Worm (Caenorhabditis elegans) whole organism, L4 larva: ENCODE data around the gene Y58A7A.3.

Source experiments
- F37D6.2 ChIP-seq: sonication (generic microtip); optimal IDR thresholded peaks from 2 replicates; lab custom pipeline; 2016; ENCODE audit warnings: mild to moderate bottlenecking, missing genetic modification characterization, missing compliant biosample characterization
- F44E2.7 ChIP-seq: fragments of 200-800 bp; sonication (Bioruptor generic); IDR thresholded peaks from 2 replicates; pipeline ENCODE4 v2.1.2; 2022; ENCODE audit warnings: missing genetic modification characterization, missing compliant biosample characterization
- F49E8.2 ChIP-seq: sonication (generic microtip); optimal IDR thresholded peaks from 2 replicates; lab custom pipeline; 2016; ENCODE audit warnings: missing compliant biosample characterization, mild to moderate bottlenecking, missing genetic modification characterization, borderline replicate concordance
- T20F7.1 ChIP-seq: fragments of 200-800 bp; sonication (Bioruptor generic); optimal IDR thresholded peaks from 2 replicates; lab custom pipeline; 2018; ENCODE audit warnings: mild to moderate bottlenecking, missing genetic modification characterization, missing compliant biosample characterization
- Y105C5A.15 ChIP-seq: fragments of 200-800 bp; sonication (Bioruptor generic); IDR thresholded peaks from 2 replicates; pipeline ENCODE4 v1.3.6; 2022; ENCODE audit warnings: missing genetic modification characterization, missing compliant biosample characterization
- aha-1 ChIP-seq: fragments of 150-350 bp; peaks from one replicate; lab custom pipeline; 2014; ENCODE audit warnings: missing biosample characterization, missing genetic modification characterization
- ama-1 ChIP-seq: fragments of 150-350 bp; optimal IDR thresholded peaks from 2 replicates; lab custom pipeline; 2014; ENCODE audit warnings: inconsistent platforms, mixed read lengths
- attf-4 ChIP-seq: sonication (generic microtip); optimal IDR thresholded peaks from 3 replicates; lab custom pipeline; 2017; ENCODE audit warnings: missing biosample characterization, missing genetic modification characterization
- ceh-20 ChIP-seq: fragments of 200-800 bp; sonication (Bioruptor generic); IDR thresholded peaks from 2 replicates; pipeline ENCODE4 v1.3.6; 2022; ENCODE audit warnings: missing genetic modification reagents, missing genetic modification characterization, missing compliant biosample characterization
- ceh-82 ChIP-seq: sonication (generic microtip); optimal IDR thresholded peaks from 2 replicates; lab custom pipeline; 2017; ENCODE audit warnings: missing biosample characterization, missing genetic modification characterization
- ctbp-1 ChIP-seq: fragments of 200-800 bp; sonication (Bioruptor generic); IDR thresholded peaks from 2 replicates; pipeline ENCODE4 v1.3.6; 2022; ENCODE audit warnings: missing genetic modification reagents, missing genetic modification characterization, missing compliant biosample characterization
- daf-12 ChIP-seq: fragments of 150-350 bp; optimal IDR thresholded peaks from 2 replicates; lab custom pipeline; 2014; ENCODE audit warnings: missing biosample characterization, missing genetic modification reagents, missing genetic modification characterization
- daf-16 ChIP-seq, 3 experiments: sonication (generic microtip); optimal IDR thresholded peaks; 2 replicates each; lab custom pipeline; 2016 to 2017; ENCODE audit warnings: missing genetic modification characterization in 3 of 3, missing genetic modification reagents in 3 of 3, mild to moderate bottlenecking in 2 of 3, missing compliant biosample characterization in 2 of 3, missing biosample characterization in 1 of 3, moderate library complexity in 1 of 3
- daf-8 ChIP-seq: fragments of 200-800 bp; sonication (Bioruptor generic); IDR thresholded peaks from 2 replicates; pipeline ENCODE4 v1.3.6; 2022; ENCODE audit warnings: missing genetic modification characterization, missing compliant biosample characterization
- dmd-6 ChIP-seq: fragments of 200-800 bp; sonication (Bioruptor generic); IDR thresholded peaks from 2 replicates; pipeline ENCODE4 v1.3.6; 2022; ENCODE audit warnings: missing genetic modification reagents, missing genetic modification characterization, missing compliant biosample characterization
- duxl-1 ChIP-seq: sonication (generic microtip); optimal IDR thresholded peaks from 2 replicates; lab custom pipeline; 2016; ENCODE audit warnings: mild to moderate bottlenecking, missing genetic modification characterization, moderate library complexity, missing compliant biosample characterization; ENCODE audit not compliant: poor library complexity
- egl-43 ChIP-seq: fragments of 200-800 bp; sonication (Bioruptor generic); IDR thresholded peaks from 2 replicates; pipeline ENCODE4 v1.3.6; 2022; ENCODE audit warnings: missing genetic modification reagents, missing genetic modification characterization, missing compliant biosample characterization
- fkh-10 ChIP-seq: fragments of 150-350 bp; optimal IDR thresholded peaks from 2 replicates; lab custom pipeline; 2014; ENCODE audit warnings: missing biosample characterization, missing genetic modification reagents, missing genetic modification characterization
- fos-1 ChIP-seq: fragments of 150-350 bp; optimal IDR thresholded peaks from 2 replicates; lab custom pipeline; 2014; ENCODE audit warnings: missing biosample characterization, missing genetic modification characterization
- hif-1 ChIP-seq, 2 experiments: sonication (generic microtip); optimal IDR thresholded peaks; 2 replicates each; lab custom pipeline; 2016 to 2017; ENCODE audit warnings: missing compliant biosample characterization in 2 of 2, missing genetic modification characterization in 2 of 2, missing genetic modification reagents in 2 of 2, missing genotype in 2 of 2, mild to moderate bottlenecking in 1 of 2
- hlh-11 ChIP-seq: fragments of 200-800 bp; sonication (Bioruptor generic); optimal IDR thresholded peaks from 2 replicates; lab custom pipeline; 2018; ENCODE audit warnings: mild to moderate bottlenecking, missing genetic modification characterization, missing compliant biosample characterization
- hlh-30 ChIP-seq: sonication (generic microtip); optimal IDR thresholded peaks from 2 replicates; lab custom pipeline; 2017; ENCODE audit warnings: antibody characterized with exemption, mild to moderate bottlenecking, missing genetic modification characterization, missing compliant biosample characterization; ENCODE audit not compliant: insufficient read depth
- jun-1 ChIP-seq: fragments of 150-350 bp; optimal IDR thresholded peaks from 2 replicates; lab custom pipeline; 2014; ENCODE audit warnings: missing biosample characterization, missing genetic modification reagents, missing genetic modification characterization
- lin-15B ChIP-seq: fragments of 150-350 bp; sonication (generic microtip); optimal IDR thresholded peaks from 3 replicates; lab custom pipeline; 2014; ENCODE audit warnings: missing biosample characterization, missing genetic modification characterization
- lin-38 ChIP-seq: fragments of 200-800 bp; sonication (Bioruptor generic); IDR thresholded peaks from 2 replicates; pipeline ENCODE4 v1.3.6; 2022; ENCODE audit warnings: missing genetic modification reagents, missing genetic modification characterization, missing compliant biosample characterization
- lin-39 ChIP-seq: fragments of 150-350 bp; optimal IDR thresholded peaks from 2 replicates; lab custom pipeline; 2014; ENCODE audit warnings: missing biosample characterization, missing genetic modification reagents, missing genetic modification characterization
- lir-3 ChIP-seq: sonication (generic microtip); optimal IDR thresholded peaks from 2 replicates; lab custom pipeline; 2016; ENCODE audit warnings: mild to moderate bottlenecking, missing genetic modification characterization, missing compliant biosample characterization
- lsy-2 ChIP-seq, 2 experiments: fragments of 150-350 bp in 1 of 2; sonication (generic microtip) in 1 of 2; optimal IDR thresholded peaks; 2 replicates each; lab custom pipeline; 2014 to 2017; ENCODE audit warnings: missing biosample characterization in 2 of 2, missing genetic modification characterization in 2 of 2
- madf-5 ChIP-seq, 2 experiments: fragments of 200-800 bp; sonication (Bioruptor generic); IDR thresholded peaks; 2 replicates each; pipeline ENCODE4 v1.3.6; 2022; ENCODE audit warnings: missing compliant biosample characterization in 2 of 2, missing genetic modification characterization in 2 of 2
- mdl-1 ChIP-seq, 2 experiments: fragments of 150-350 bp in 1 of 2; sonication (generic microtip) in 1 of 2; optimal IDR thresholded peaks; 2 replicates each; lab custom pipeline; 2014 to 2017; ENCODE audit warnings: missing biosample characterization in 2 of 2, missing genetic modification characterization in 2 of 2
- mdt-29 ChIP-seq: fragments of 200-800 bp; sonication (Bioruptor generic); IDR thresholded peaks from 2 replicates; pipeline ENCODE4 v1.3.6; 2022; ENCODE audit warnings: missing genetic modification reagents, missing genetic modification characterization, missing compliant biosample characterization
- mes-2 ChIP-seq: sonication (generic microtip); optimal IDR thresholded peaks from 2 replicates; lab custom pipeline; 2016; ENCODE audit warnings: missing genotype, mild to moderate bottlenecking, missing genetic modification characterization, missing compliant biosample characterization; ENCODE audit not compliant: poor library complexity, severe bottlenecking
- mxl-2 ChIP-seq: fragments of 200-800 bp; sonication (Bioruptor generic); conservative IDR thresholded peaks from 2 replicates; pipeline ENCODE4 v1.3.6; 2022; ENCODE audit warnings: missing genetic modification reagents, missing genetic modification characterization, missing compliant biosample characterization
- mxl-3 ChIP-seq: fragments of 200-800 bp; sonication (Bioruptor generic); optimal IDR thresholded peaks from 2 replicates; lab custom pipeline; 2018; ENCODE audit warnings: mild to moderate bottlenecking, missing genetic modification characterization, missing compliant biosample characterization
- nhr-10 ChIP-seq: fragments of 150-350 bp; optimal IDR thresholded peaks from 2 replicates; lab custom pipeline; 2014; ENCODE audit warnings: missing biosample characterization, missing genetic modification characterization
- nhr-102 ChIP-seq: sonication (generic microtip); optimal IDR thresholded peaks from 2 replicates; lab custom pipeline; 2016; ENCODE audit warnings: mild to moderate bottlenecking, missing genetic modification characterization, moderate library complexity, missing compliant biosample characterization
- nhr-237 ChIP-seq: sonication (generic microtip); optimal IDR thresholded peaks from 2 replicates; lab custom pipeline; 2017; ENCODE audit warnings: missing biosample characterization, missing genetic modification characterization
- nhr-25 ChIP-seq: sonication (generic microtip); optimal IDR thresholded peaks from 2 replicates; lab custom pipeline; 2017; ENCODE audit warnings: missing genetic modification characterization, mild to moderate bottlenecking, missing compliant biosample characterization, antibody characterized with exemption, moderate library complexity, borderline replicate concordance; ENCODE audit not compliant: insufficient read depth
- nhr-28 ChIP-seq: fragments of 150-350 bp; optimal IDR thresholded peaks from 2 replicates; lab custom pipeline; 2014; ENCODE audit warnings: missing biosample characterization, missing genetic modification characterization
- nhr-76 ChIP-seq: fragments of 150-350 bp; optimal IDR thresholded peaks from 2 replicates; lab custom pipeline; 2014; ENCODE audit warnings: missing biosample characterization, missing genetic modification characterization
- pqm-1 ChIP-seq: sonication (generic microtip); optimal IDR thresholded peaks from 2 replicates; lab custom pipeline; 2017; ENCODE audit warnings: missing biosample characterization, missing genetic modification characterization
- rbr-2 ChIP-seq: sonication (generic microtip); optimal IDR thresholded peaks from 2 replicates; lab custom pipeline; 2016; ENCODE audit warnings: missing genotype, missing genetic modification characterization, missing compliant biosample characterization
- sdz-12 ChIP-seq: fragments of 200-800 bp; sonication (Bioruptor generic); optimal IDR thresholded peaks from 2 replicates; lab custom pipeline; 2018; ENCODE audit warnings: mild to moderate bottlenecking, missing genetic modification characterization, missing compliant biosample characterization
- snpc-4 ChIP-seq: fragments of 150-350 bp; optimal IDR thresholded peaks from 2 replicates; lab custom pipeline; 2014; ENCODE audit warnings: missing biosample characterization, missing genetic modification characterization
- tag-97 ChIP-seq: fragments of 200-800 bp; sonication (Bioruptor generic); IDR thresholded peaks from 2 replicates; pipeline ENCODE4 v1.3.6; 2022; ENCODE audit warnings: missing genetic modification characterization, missing compliant biosample characterization
- unc-130 ChIP-seq: sonication (generic microtip); optimal IDR thresholded peaks from 2 replicates; lab custom pipeline; 2016; ENCODE audit warnings: missing genetic modification reagents, missing genetic modification characterization, missing compliant biosample characterization
- unc-39 ChIP-seq: sonication (generic microtip); optimal IDR thresholded peaks from 2 replicates; lab custom pipeline; 2017; ENCODE audit warnings: missing biosample characterization, missing genetic modification characterization
- zfp-2 ChIP-seq: sonication (generic microtip); optimal IDR thresholded peaks from 2 replicates; lab custom pipeline; 2016; ENCODE audit warnings: mild to moderate bottlenecking, missing genetic modification characterization, missing compliant biosample characterization
- zip-2 ChIP-seq: fragments of 150-350 bp; optimal IDR thresholded peaks from 2 replicates; lab custom pipeline; 2014; ENCODE audit warnings: missing biosample characterization, missing genetic modification characterization
- ztf-11 ChIP-seq: fragments of 150-350 bp; optimal IDR thresholded peaks from 2 replicates; lab custom pipeline; 2014; ENCODE audit warnings: missing biosample characterization, missing genetic modification characterization
- ztf-7 ChIP-seq: fragments of 150-350 bp; optimal IDR thresholded peaks from 2 replicates; lab custom pipeline; 2014; ENCODE audit warnings: missing biosample characterization, missing genetic modification characterization

Gene Y58A7A.3

ce11 chrV:5080853-5081338 is at the start of gene Y58A7A.3:
Gene Y58A7A.3 (minus strand): TSS chrV:5080903.
- no peak for TF ChIP-seq daf-8
- no peak for TF ChIP-seq ceh-82 (tag; lab: Kevin White, UChicago)
- TF ChIP-seq mes-2 (tag; lab: Kevin White, UChicago), result peak; percentile 54
- no peak for TF ChIP-seq lin-15B (tag; lab: Kevin White, UChicago)
- TF ChIP-seq ztf-7 (tag; lab: Kevin White, UChicago), result peak; percentile 98
- peak; percentile 37; the same call in 1 of the 2 replicates for TF ChIP-seq dmd-6 (GFP tag; lab: Robert Waterston, UW)
- no peak for TF ChIP-seq unc-130 (GFP tag; lab: Kevin White, UChicago)
- TF ChIP-seq mdt-29 (GFP tag; lab: Robert Waterston, UW), result no peak
- TF ChIP-seq ceh-20 (GFP tag; lab: Robert Waterston, UW), result no peak
- no peak for TF ChIP-seq jun-1 (tag; lab: Kevin White, UChicago)
- TF ChIP-seq nhr-76, result no peak
- peak; percentile 56 for TF ChIP-seq hlh-11 (tag; lab: Kevin White, UChicago)
- no peak for TF ChIP-seq daf-12
- no peak for TF ChIP-seq lir-3 (tag; lab: Kevin White, UChicago)
- no peak for TF ChIP-seq fkh-10
- peak in 1 of 2 experiments; percentile 68 for TF ChIP-seq lsy-2 (tag; optimal IDR thresholded peaks at IDR 0.05; lab: Kevin White, UChicago)
- TF ChIP-seq madf-5 (GFP tag; IDR thresholded peaks at IDR 0.05; lab: Robert Waterston, UW), result no peak
- peak; percentile 31 for TF ChIP-seq nhr-102 (tag; lab: Kevin White, UChicago)
- no peak for TF ChIP-seq tag-97 (GFP tag; lab: Robert Waterston, UW)
- TF ChIP-seq mxl-2, result no peak
- peak in 1 of 2 experiments; percentile 54 for TF ChIP-seq hif-1 (tag; optimal IDR thresholded peaks at IDR 0.05; lab: Kevin White, UChicago)
- peak; percentile 93 for TF ChIP-seq nhr-28
- no peak for TF ChIP-seq lin-38
- no peak for TF ChIP-seq ama-1
- TF ChIP-seq ztf-11 (tag; lab: Kevin White, UChicago), result no peak
- no peak for TF ChIP-seq attf-4 (tag; lab: Kevin White, UChicago)
- no peak for TF ChIP-seq fos-1 (tag; lab: Kevin White, UChicago)
- no peak for TF ChIP-seq zfp-2
- TF ChIP-seq unc-39 (tag; lab: Kevin White, UChicago), result no peak
- TF ChIP-seq nhr-10 (tag; lab: Kevin White, UChicago), result no peak
- TF ChIP-seq mxl-3, result peak; percentile 32
- TF ChIP-seq nhr-237 (tag; lab: Kevin White, UChicago), result no peak
- peak; percentile 43 for TF ChIP-seq pqm-1 (tag; lab: Kevin White, UChicago)
- TF ChIP-seq Y105C5A.15 (GFP tag; lab: Robert Waterston, UW), result no peak
- peak; percentile 66 for TF ChIP-seq aha-1 (tag; lab: Kevin White, UChicago)
- no peak for TF ChIP-seq sdz-12
- TF ChIP-seq duxl-1 (tag; lab: Kevin White, UChicago), result no peak
- TF ChIP-seq zip-2 (tag; lab: Kevin White, UChicago), result peak; percentile 100
- peak; percentile 61 for TF ChIP-seq T20F7.1
- TF ChIP-seq daf-16 (GFP tag; optimal IDR thresholded peaks at IDR 0.05; lab: Kevin White, UChicago), result no peak
- peak; percentile 64 for TF ChIP-seq daf-16 (tag; optimal IDR thresholded peaks at IDR 0.05; lab: Kevin White, UChicago)
- TF ChIP-seq snpc-4, result no peak
- no peak for TF ChIP-seq rbr-2
- TF ChIP-seq hlh-30 (tag; lab: Kevin White, UChicago), result peak; percentile 48
- peak in 1 of 2 experiments; percentile 67 for TF ChIP-seq mdl-1 (tag; optimal IDR thresholded peaks at IDR 0.05; lab: Kevin White, UChicago)
- no peak for TF ChIP-seq F49E8.2 (tag; lab: Kevin White, UChicago)
- TF ChIP-seq F44E2.7 (GFP tag; lab: Robert Waterston, UW), result no peak
- TF ChIP-seq F37D6.2 (tag; lab: Kevin White, UChicago), result no peak
- TF ChIP-seq lin-39 (tag; lab: Kevin White, UChicago), result no peak
- no peak for TF ChIP-seq ctbp-1
- TF ChIP-seq egl-43 (GFP tag; lab: Robert Waterston, UW), result no peak
- TF ChIP-seq nhr-25, result no peak
